Worm (Caenorhabditis elegans) whole organism, early embryonic: ENCODE data around the gene cdr-4.

Source experiments
- ama-1 ChIP-seq: fragments of 150-350 bp; optimal IDR thresholded peaks from 2 replicates; lab custom pipeline; 2014
- ceh-13 ChIP-seq: fragments of 200-800 bp; sonication (Bioruptor generic); optimal IDR thresholded peaks from 2 replicates; lab custom pipeline; 2018; ENCODE audit warnings: mild to moderate bottlenecking, missing genetic modification characterization, missing compliant biosample characterization
- hnd-1 ChIP-seq: sonication (generic microtip); optimal IDR thresholded peaks from 2 replicates; lab custom pipeline; 2016; ENCODE audit warnings: missing genetic modification characterization, missing compliant biosample characterization

- TF ChIP-seq ama-1 (no peak), ceh-13 (GFP tag; lab: Kevin White, UChicago) (no peak), hnd-1 (tag; lab: Kevin White, UChicago) (no peak)
Measured at ce11 chrV:12371386-12371785, 37.0 kb downstream of the cdr-4 start, which contains the start of gene F23H12.7.
